Fruit fly (Drosophila melanogaster) whole organism, embryonic: ENCODE data around the gene DCTN1-p150.

ENCODE experiments used
- Ada2b ChIP-seq: fragments of 200-800 bp; sonication (Bioruptor generic); IDR thresholded peaks from 2 replicates; pipeline ENCODE4 v1.3.6; 2022; ENCODE audit warnings: missing biosample characterization, missing genetic modification characterization
- CG5180 ChIP-seq: fragments of 200-800 bp; sonication (Bioruptor generic); optimal IDR thresholded peaks from 3 replicates; lab custom pipeline; 2017; ENCODE audit warnings: missing biosample characterization, missing genetic modification characterization, mild to moderate bottlenecking, moderate library complexity, missing genetic modification reagents
- CG7928 ChIP-seq: fragments of 200-800 bp; sonication (Bioruptor generic); optimal IDR thresholded peaks from 2 replicates; lab custom pipeline; 2017; ENCODE audit warnings: missing biosample characterization, mild to moderate bottlenecking, missing genetic modification characterization
- Ets65A ChIP-seq: fragments of 200-800 bp; sonication (Bioruptor generic); peaks from one replicate; lab custom pipeline; 2016; ENCODE audit warnings: missing biosample characterization, missing genetic modification characterization
- HLHmδ ChIP-seq: fragments of 200-800 bp; sonication (Bioruptor generic); optimal IDR thresholded peaks from 2 replicates; lab custom pipeline; 2018; ENCODE audit warnings: missing biosample characterization, mild to moderate bottlenecking, missing genetic modification characterization, moderate library complexity
- MTF-1 ChIP-seq: fragments of 200-800 bp; sonication (Bioruptor generic); optimal IDR thresholded peaks from 2 replicates; lab custom pipeline; 2018; ENCODE audit warnings: missing biosample characterization, mild to moderate bottlenecking, missing genetic modification characterization, borderline replicate concordance
- Sin3A ChIP-seq: fragments of >200 bp; optimal IDR thresholded peaks from 2 replicates; lab custom pipeline; 2018
- Sox100B ChIP-seq: fragments of 200-800 bp; sonication (Bioruptor generic); optimal IDR thresholded peaks from 3 replicates; lab custom pipeline; 2018; ENCODE audit warnings: missing biosample characterization, mild to moderate bottlenecking, missing genetic modification characterization
- disco-r ChIP-seq: fragments of 200-800 bp; sonication (Bioruptor generic); optimal IDR thresholded peaks from 2 replicates; lab custom pipeline; 2016; ENCODE audit warnings: missing biosample characterization, missing genetic modification characterization
- kay ChIP-seq: fragments of 200-800 bp; sonication (Bioruptor generic); optimal IDR thresholded peaks from 2 replicates; lab custom pipeline; 2016; ENCODE audit warnings: missing biosample characterization, missing genetic modification characterization
- lmd ChIP-seq: fragments of 200-800 bp; sonication (Bioruptor generic); IDR thresholded peaks from 2 replicates; pipeline ENCODE4 v1.3.6; 2022; ENCODE audit warnings: missing biosample characterization, missing genetic modification characterization
- pzg ChIP-seq: fragments of 200-800 bp; sonication (Bioruptor generic); optimal IDR thresholded peaks from 3 replicates; lab custom pipeline; 2018; ENCODE audit warnings: missing biosample characterization, mild to moderate bottlenecking, missing genetic modification characterization, moderate library complexity
- tin ChIP-seq: fragments of 200-800 bp; sonication (Bioruptor generic); optimal IDR thresholded peaks from 3 replicates; lab custom pipeline; 2016; ENCODE audit warnings: missing biosample characterization, missing genetic modification characterization

- TF ChIP-seq CG7928 (GFP tag; lab: Kevin White, UChicago), result no peak
- no peak for TF ChIP-seq Ets65A (GFP tag; lab: Kevin White, UChicago)
- TF ChIP-seq HLHmδ (GFP tag; lab: Kevin White, UChicago), result no peak
- no peak for TF ChIP-seq kay (GFP tag; lab: Kevin White, UChicago)
- no peak for TF ChIP-seq Sin3A (lab: Kevin White, UChicago)
- TF ChIP-seq pzg (GFP tag; lab: Kevin White, UChicago), result no peak
- no peak for TF ChIP-seq Sox100B
- no peak for TF ChIP-seq tin
- no peak for TF ChIP-seq MTF-1 (GFP tag; lab: Kevin White, UChicago)
- no peak for TF ChIP-seq lmd (GFP tag; lab: Robert Waterston, UW)
- no peak for TF ChIP-seq Ada2b
- no peak for TF ChIP-seq CG5180 (GFP tag; lab: Kevin White, UChicago)
- no peak for TF ChIP-seq disco-r (GFP tag; lab: Kevin White, UChicago)
Observed at dm6 chr3L:13900635-13901034, 28.6 kb upstream of the DCTN1-p150 start.
